Worm (Caenorhabditis elegans) whole organism, L2 larva: ENCODE data around the gene xpf-1.

Experiments used
- F13H6.1 ChIP-seq: sonication (generic microtip); optimal IDR thresholded peaks from 2 replicates; lab custom pipeline; 2016; ENCODE audit warnings: missing genetic modification characterization, missing compliant biosample characterization
- blmp-1 ChIP-seq: sonication (generic microtip); optimal IDR thresholded peaks from 2 replicates; lab custom pipeline; 2017; ENCODE audit warnings: missing genetic modification characterization, mild to moderate bottlenecking, missing compliant biosample characterization, antibody characterized with exemption, moderate library complexity; ENCODE audit not compliant: insufficient read depth
- ceh-82 ChIP-seq: fragments of 150-350 bp; optimal IDR thresholded peaks from 2 replicates; lab custom pipeline; 2014; ENCODE audit warnings: missing biosample characterization, missing genetic modification characterization
- lin-11 ChIP-seq: fragments of 150-350 bp; sonication (generic microtip); optimal IDR thresholded peaks from 2 replicates; lab custom pipeline; 2014; ENCODE audit warnings: missing biosample characterization, missing genetic modification characterization, inconsistent platforms, mixed read lengths
- lin-13 ChIP-seq: fragments of 150-350 bp; optimal IDR thresholded peaks from 2 replicates; lab custom pipeline; 2014; ENCODE audit warnings: missing biosample characterization, missing genetic modification reagents, missing genetic modification characterization
- lin-39 ChIP-seq: fragments of 150-350 bp; optimal IDR thresholded peaks from 2 replicates; lab custom pipeline; 2014; ENCODE audit warnings: missing biosample characterization, missing genetic modification reagents, missing genetic modification characterization
- nhr-12 ChIP-seq: fragments of 150-350 bp; optimal IDR thresholded peaks from 2 replicates; lab custom pipeline; 2014; ENCODE audit warnings: missing biosample characterization, missing genetic modification characterization
- peb-1 ChIP-seq: fragments of 150-350 bp; optimal IDR thresholded peaks from 2 replicates; lab custom pipeline; 2014; ENCODE audit warnings: missing biosample characterization, missing genetic modification characterization
- unc-55 ChIP-seq: fragments of 150-350 bp; sonication (generic microtip); optimal IDR thresholded peaks from 3 replicates; lab custom pipeline; 2014; ENCODE audit warnings: missing biosample characterization, missing genetic modification reagents, missing genetic modification characterization
- ztf-11 ChIP-seq: sonication (generic microtip); optimal IDR thresholded peaks from 2 replicates; lab custom pipeline; 2017; ENCODE audit warnings: missing biosample characterization, missing genetic modification characterization

- TF ChIP-seq lin-39 (tag; lab: Kevin White, UChicago) (no peak), lin-13 (GFP tag; lab: Kevin White, UChicago) (no peak), blmp-1 (tag; lab: Kevin White, UChicago) (no peak), unc-55 (no peak), ceh-82 (tag; lab: Kevin White, UChicago) (no peak), nhr-12 (tag; lab: Kevin White, UChicago) (no peak), ztf-11 (tag; lab: Kevin White, UChicago) (no peak), lin-11 (tag; lab: Kevin White, UChicago) (peak; percentile 7), peb-1 (tag; lab: Kevin White, UChicago) (no peak), F13H6.1 (tag; lab: Kevin White, UChicago) (no peak)
Observed at ce11 chrII:11722164-11722563, 26.2 kb downstream of the xpf-1 start.
